Worm (Caenorhabditis elegans) whole organism, L4 larva: ENCODE data around the gene col-158.

Experiments
- F49E8.2 ChIP-seq: sonication (generic microtip); optimal IDR thresholded peaks from 2 replicates; lab custom pipeline; 2016; ENCODE audit warnings: missing compliant biosample characterization, mild to moderate bottlenecking, missing genetic modification characterization, borderline replicate concordance
- R02D3.7 ChIP-seq: fragments of 150-350 bp; sonication (generic microtip); optimal IDR thresholded peaks from 3 replicates; lab custom pipeline; 2014; ENCODE audit warnings: missing biosample characterization, missing genetic modification characterization
- T20F7.1 ChIP-seq: fragments of 200-800 bp; sonication (Bioruptor generic); optimal IDR thresholded peaks from 2 replicates; lab custom pipeline; 2018; ENCODE audit warnings: mild to moderate bottlenecking, missing genetic modification characterization, missing compliant biosample characterization
- Y48G9A.11 ChIP-seq: fragments of 200-800 bp; sonication (Bioruptor generic); IDR thresholded peaks from 2 replicates; pipeline ENCODE4 v1.3.6; 2022; ENCODE audit warnings: missing genetic modification reagents, missing genetic modification characterization, missing compliant biosample characterization
- aly-2 ChIP-seq: sonication (generic microtip); optimal IDR thresholded peaks from 2 replicates; lab custom pipeline; 2018; ENCODE audit warnings: missing biosample characterization, missing genetic modification characterization
- ama-1 ChIP-seq: fragments of 150-350 bp; optimal IDR thresholded peaks from 2 replicates; lab custom pipeline; 2014; ENCODE audit warnings: inconsistent platforms, mixed read lengths
- arid-1 ChIP-seq: fragments of 200-800 bp; sonication (Bioruptor generic); conservative IDR thresholded peaks from 2 replicates; pipeline ENCODE4 v1.3.6; 2022; ENCODE audit warnings: missing genetic modification reagents, missing genetic modification characterization, missing compliant biosample characterization
- ces-1 ChIP-seq: fragments of 150-350 bp; sonication (generic microtip); optimal IDR thresholded peaks from 4 replicates; lab custom pipeline; 2014; ENCODE audit warnings: missing biosample characterization, missing genetic modification reagents, missing genetic modification characterization
- daf-16 ChIP-seq, 3 experiments: sonication (generic microtip); optimal IDR thresholded peaks; 2 replicates each; lab custom pipeline; 2016 to 2017; ENCODE audit warnings: missing genetic modification characterization in 3 of 3, missing genetic modification reagents in 3 of 3, mild to moderate bottlenecking in 2 of 3, missing compliant biosample characterization in 2 of 3, missing biosample characterization in 1 of 3, moderate library complexity in 1 of 3
- dmd-6 ChIP-seq: fragments of 200-800 bp; sonication (Bioruptor generic); IDR thresholded peaks from 2 replicates; pipeline ENCODE4 v1.3.6; 2022; ENCODE audit warnings: missing genetic modification reagents, missing genetic modification characterization, missing compliant biosample characterization
- dve-1 ChIP-seq: sonication (generic microtip); optimal IDR thresholded peaks from 2 replicates; lab custom pipeline; 2017; ENCODE audit warnings: antibody characterized with exemption, mild to moderate bottlenecking, missing genetic modification characterization, missing compliant biosample characterization; ENCODE audit not compliant: insufficient read depth
- egl-43 ChIP-seq: fragments of 200-800 bp; sonication (Bioruptor generic); IDR thresholded peaks from 2 replicates; pipeline ENCODE4 v1.3.6; 2022; ENCODE audit warnings: missing genetic modification reagents, missing genetic modification characterization, missing compliant biosample characterization
- hif-1 ChIP-seq, 2 experiments: sonication (generic microtip); optimal IDR thresholded peaks; 2 replicates each; lab custom pipeline; 2016 to 2017; ENCODE audit warnings: missing compliant biosample characterization in 2 of 2, missing genetic modification characterization in 2 of 2, missing genetic modification reagents in 2 of 2, missing genotype in 2 of 2, mild to moderate bottlenecking in 1 of 2
- hlh-30 ChIP-seq: sonication (generic microtip); optimal IDR thresholded peaks from 2 replicates; lab custom pipeline; 2017; ENCODE audit warnings: antibody characterized with exemption, mild to moderate bottlenecking, missing genetic modification characterization, missing compliant biosample characterization; ENCODE audit not compliant: insufficient read depth
- lim-7 ChIP-seq: fragments of 200-800 bp; sonication (Bioruptor generic); IDR thresholded peaks from 2 replicates; pipeline ENCODE4 v1.3.6; 2022; ENCODE audit warnings: missing genetic modification characterization, missing compliant biosample characterization
- lin-13 ChIP-seq: fragments of 150-350 bp; optimal IDR thresholded peaks from 2 replicates; lab custom pipeline; 2014; ENCODE audit warnings: missing biosample characterization, missing genetic modification reagents, missing genetic modification characterization
- lin-29 ChIP-seq: fragments of 200-800 bp; sonication (Bioruptor generic); IDR thresholded peaks from 2 replicates; pipeline ENCODE4 v1.3.6; 2022; ENCODE audit warnings: missing genetic modification reagents, missing genetic modification characterization, missing compliant biosample characterization
- lin-38 ChIP-seq: fragments of 200-800 bp; sonication (Bioruptor generic); IDR thresholded peaks from 2 replicates; pipeline ENCODE4 v1.3.6; 2022; ENCODE audit warnings: missing genetic modification reagents, missing genetic modification characterization, missing compliant biosample characterization
- lir-3 ChIP-seq: sonication (generic microtip); optimal IDR thresholded peaks from 2 replicates; lab custom pipeline; 2016; ENCODE audit warnings: mild to moderate bottlenecking, missing genetic modification characterization, missing compliant biosample characterization
- lsy-2 ChIP-seq, 2 experiments: fragments of 150-350 bp in 1 of 2; sonication (generic microtip) in 1 of 2; optimal IDR thresholded peaks; 2 replicates each; lab custom pipeline; 2014 to 2017; ENCODE audit warnings: missing biosample characterization in 2 of 2, missing genetic modification characterization in 2 of 2
- mes-2 ChIP-seq: sonication (generic microtip); optimal IDR thresholded peaks from 2 replicates; lab custom pipeline; 2016; ENCODE audit warnings: missing genotype, mild to moderate bottlenecking, missing genetic modification characterization, missing compliant biosample characterization; ENCODE audit not compliant: poor library complexity, severe bottlenecking
- mxl-2 ChIP-seq: fragments of 200-800 bp; sonication (Bioruptor generic); conservative IDR thresholded peaks from 2 replicates; pipeline ENCODE4 v1.3.6; 2022; ENCODE audit warnings: missing genetic modification reagents, missing genetic modification characterization, missing compliant biosample characterization
- mxl-3 ChIP-seq: fragments of 200-800 bp; sonication (Bioruptor generic); optimal IDR thresholded peaks from 2 replicates; lab custom pipeline; 2018; ENCODE audit warnings: mild to moderate bottlenecking, missing genetic modification characterization, missing compliant biosample characterization
- nhr-11 ChIP-seq: fragments of 150-350 bp; optimal IDR thresholded peaks from 2 replicates; lab custom pipeline; 2014; ENCODE audit warnings: missing biosample characterization, missing genetic modification characterization
- nhr-28 ChIP-seq: fragments of 150-350 bp; optimal IDR thresholded peaks from 2 replicates; lab custom pipeline; 2014; ENCODE audit warnings: missing biosample characterization, missing genetic modification characterization
- nhr-42 ChIP-seq: fragments of 200-800 bp; sonication (Bioruptor generic); IDR thresholded peaks from 2 replicates; pipeline ENCODE4 v1.3.6; 2022; ENCODE audit warnings: missing genetic modification characterization, missing compliant biosample characterization
- nhr-48 ChIP-seq: sonication (generic microtip); optimal IDR thresholded peaks from 2 replicates; lab custom pipeline; 2016; ENCODE audit warnings: mild to moderate bottlenecking, missing genetic modification characterization, missing compliant biosample characterization
- pqm-1 ChIP-seq: sonication (generic microtip); optimal IDR thresholded peaks from 2 replicates; lab custom pipeline; 2017; ENCODE audit warnings: missing biosample characterization, missing genetic modification characterization
- sdz-12 ChIP-seq: fragments of 200-800 bp; sonication (Bioruptor generic); optimal IDR thresholded peaks from 2 replicates; lab custom pipeline; 2018; ENCODE audit warnings: mild to moderate bottlenecking, missing genetic modification characterization, missing compliant biosample characterization
- unc-39 ChIP-seq: sonication (generic microtip); optimal IDR thresholded peaks from 2 replicates; lab custom pipeline; 2017; ENCODE audit warnings: missing biosample characterization, missing genetic modification characterization
- unc-62 ChIP-seq, 3 experiments: fragments of 150-350 bp in 1 of 3; sonication (generic microtip); optimal IDR thresholded peaks in 2 of 3; peaks in 1 of 3; 1 replicate in 1 of 3; 2 replicates in 2 of 3; lab custom pipeline; 2014 to 2017; ENCODE audit warnings: missing biosample characterization in 3 of 3, missing genetic modification characterization in 3 of 3, missing genetic modification reagents in 3 of 3, missing genotype in 1 of 3
- ztf-11 ChIP-seq: fragments of 150-350 bp; optimal IDR thresholded peaks from 2 replicates; lab custom pipeline; 2014; ENCODE audit warnings: missing biosample characterization, missing genetic modification characterization

Gene col-158

DNA sequence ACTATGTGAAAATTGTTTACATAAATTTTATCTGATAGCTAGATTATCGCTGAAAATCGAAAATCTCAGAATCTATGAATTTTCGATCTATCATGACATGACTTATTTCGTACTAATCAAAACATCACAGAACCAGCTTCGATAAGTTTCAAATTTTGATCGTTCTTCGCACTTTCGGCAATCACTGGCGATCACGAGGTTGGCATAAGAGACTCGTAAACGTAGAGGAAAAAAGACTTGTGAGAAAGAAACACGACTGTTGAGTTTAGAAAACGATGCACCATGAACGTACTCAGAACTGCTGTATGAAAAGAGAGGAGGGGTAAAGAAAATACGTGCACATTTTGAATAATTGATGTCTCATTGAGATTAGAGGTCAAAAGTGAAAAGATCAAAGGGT is 5.4 kb upstream of the col-158 start (continued):
- TF ChIP-seq hif-1 (tag; optimal IDR thresholded peaks at IDR 0.05; lab: Kevin White, UChicago): peak; percentile 77 to 98
- TF ChIP-seq aly-2 (tag; lab: Kevin White, UChicago): no peak
- peak; percentile 79 for TF ChIP-seq ama-1 (lab: Kevin White, UChicago)
- peak; percentile 60; the same call in 1 of the 2 replicates for TF ChIP-seq nhr-42
- TF ChIP-seq Y48G9A.11 (GFP tag; lab: Robert Waterston, UW): no peak
- TF ChIP-seq mxl-3 (GFP tag; lab: Kevin White, UChicago): peak; percentile 42
- TF ChIP-seq ztf-11 (tag; lab: Kevin White, UChicago): no peak
- peak; percentile 95 for TF ChIP-seq nhr-28
- TF ChIP-seq pqm-1 (tag; lab: Kevin White, UChicago): peak; percentile 68
- no peak for TF ChIP-seq R02D3.7 (tag; lab: Kevin White, UChicago)
- TF ChIP-seq lin-38 (GFP tag; lab: Robert Waterston, UW): peak; percentile 19; the same call in 1 of the 2 replicates
- TF ChIP-seq dve-1 (tag; lab: Kevin White, UChicago): peak; percentile 93
- no peak for TF ChIP-seq lir-3 (tag; lab: Kevin White, UChicago)
- no peak for TF ChIP-seq lim-7 (GFP tag; lab: Robert Waterston, UW)
- TF ChIP-seq lin-13: peak; percentile 28
- TF ChIP-seq egl-43 (GFP tag; lab: Robert Waterston, UW): no peak
- no peak for TF ChIP-seq ces-1 (GFP tag; lab: Kevin White, UChicago)
- TF ChIP-seq sdz-12: no peak

DNA sequence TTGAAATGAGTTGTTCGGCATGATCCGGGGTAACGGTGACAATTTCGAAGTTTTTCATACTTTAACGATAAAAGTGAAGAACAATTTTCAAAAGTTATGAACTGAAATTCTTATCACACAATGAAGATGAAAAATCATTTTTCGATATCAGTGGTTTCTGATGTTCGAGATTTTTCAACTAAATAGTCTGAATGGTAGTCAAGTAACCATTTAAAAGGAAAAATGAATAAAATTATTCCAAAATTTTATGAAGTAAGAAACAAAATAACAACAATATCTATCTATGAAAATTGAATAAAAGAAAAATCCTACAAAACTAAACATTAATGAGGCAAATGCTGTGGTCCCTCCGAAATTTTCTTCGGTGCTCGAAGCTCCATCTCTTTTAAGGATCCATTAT is 3.7 kb upstream of the col-158 start, which contains the start of gene D2023.4:
Gene D2023.4 (minus strand): TSS at position 101 of the 400 bp plus-strand sequence.
- TF ChIP-seq lsy-2 (tag; optimal IDR thresholded peaks at IDR 0.05; lab: Kevin White, UChicago) (peak in 1 of 2 experiments; percentile 2), Y48G9A.11 (GFP tag; lab: Robert Waterston, UW) (0 out of 2 replicates have a peak, but pooled peaks have one; percentile 9), lin-38 (GFP tag; lab: Robert Waterston, UW) (peak; percentile 17; the same call in 1 of the 2 replicates), dmd-6 (GFP tag; lab: Robert Waterston, UW) (peak; percentile 34), F49E8.2 (no peak), daf-16 (GFP tag; optimal IDR thresholded peaks at IDR 0.05; lab: Kevin White, UChicago) (no peak), daf-16 (tag; optimal IDR thresholded peaks at IDR 0.05; lab: Kevin White, UChicago) (peak; percentile 51), lin-29 (GFP tag; lab: Robert Waterston, UW) (no peak)
- TF ChIP-seq, all 104 proteins: peak for 5

DNA sequence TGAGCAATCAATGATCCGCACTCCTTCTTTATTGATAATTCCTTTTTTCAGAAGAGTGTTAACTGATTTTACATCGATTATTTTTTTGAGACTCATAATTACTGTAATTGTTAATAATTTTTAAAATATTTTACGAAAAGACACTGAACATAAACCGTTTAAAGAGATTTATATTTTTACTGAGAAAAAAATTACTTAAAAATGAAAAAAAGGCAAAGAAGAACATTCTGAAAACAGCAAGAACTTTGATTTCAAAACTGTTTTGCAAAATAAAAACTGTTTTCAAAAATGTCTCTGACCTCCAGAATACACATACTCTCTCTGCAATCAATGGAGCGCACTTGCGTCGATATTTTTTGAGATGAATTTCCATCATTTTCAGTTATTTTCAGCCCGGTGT is 2.4 kb upstream of the col-158 start, which contains the start of the genes mpst-1 and D2023.6:
Gene mpst-1 (minus strand): TSS at position 101 of the 400 bp plus-strand sequence.
Gene D2023.6 (plus strand): TSS at position 388 of the 400 bp plus-strand sequence.
- TF ChIP-seq mes-2 (tag; lab: Kevin White, UChicago) (peak; percentile 47), R02D3.7 (tag; lab: Kevin White, UChicago) (no peak)

DNA sequence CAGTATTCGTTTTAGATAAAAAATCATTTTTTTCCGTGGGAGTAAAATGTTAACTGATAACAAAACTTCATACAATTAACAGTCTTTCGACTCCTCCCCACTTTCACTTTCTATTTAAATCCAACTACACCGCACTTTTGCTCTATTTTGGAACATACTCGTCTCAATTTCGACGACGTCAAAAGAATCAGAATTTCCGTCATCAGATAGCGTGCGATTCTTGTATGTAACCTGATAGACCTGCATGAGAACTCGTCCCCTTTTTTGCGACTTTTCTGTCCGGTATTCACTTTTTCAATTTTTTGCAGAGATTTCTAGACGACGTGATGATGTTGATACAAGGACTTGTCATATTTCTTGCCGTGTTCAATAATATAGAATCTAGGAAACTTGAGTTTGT is 3.9 kb downstream of the col-158 start, which contains the start of gene pho-8:
Gene pho-8 (plus strand): TSS at position 301 of the 400 bp plus-strand sequence.
- no peak for TF ChIP-seq T20F7.1 (GFP tag; lab: Kevin White, UChicago)
- no peak for TF ChIP-seq hlh-30 (tag; lab: Kevin White, UChicago)
- no peak for TF ChIP-seq nhr-48
- no peak for TF ChIP-seq unc-62 (GFP tag; optimal IDR thresholded peaks at IDR 0.05 in 1 of 2; lab: Kevin White, UChicago)
- TF ChIP-seq unc-62 (tag; optimal IDR thresholded peaks at IDR 0.05; lab: Kevin White, UChicago): no peak
- TF ChIP-seq arid-1: no peak
- no peak for TF ChIP-seq mxl-2 (GFP tag; lab: Robert Waterston, UW)
- TF ChIP-seq unc-39 (tag; lab: Kevin White, UChicago): no peak
- TF ChIP-seq nhr-11 (tag; lab: Kevin White, UChicago): no peak
- TF ChIP-seq, all 104 proteins: peak for 0
